Worm (Caenorhabditis elegans): Measurements from ENCODE around the gene Y53G8AL.4.
"Not testable (repeated sequence)": the region's sequence is repeated elsewhere in the genome, so short reads cannot be mapped to it uniquely, and the experiment has no call there.

Y53G8AL.4 gene

ce11 chrIII:3266602-3267001 lies 16.2 kb upstream of the Y53G8AL.4 start, which contains the start of gene Y53G8AM.7:
Y53G8AM.7 (minus strand) TSS chrIII:3266702.
- no peak for TF ChIP-seq zag-1 (tag; optimal IDR thresholded peaks at IDR 0.05)
- no peak for TF ChIP-seq nhr-43 (tag; optimal IDR thresholded peaks at IDR 0.05; ENCODE audit: poor library complexity, severe bottlenecking)
- no peak for TF ChIP-seq ceh-82 (tag; optimal IDR thresholded peaks at IDR 0.05)
- TF ChIP-seq egl-5 (tag; optimal IDR thresholded peaks at IDR 0.05) = no peak
- TF ChIP-seq unc-62 (GFP tag; optimal IDR thresholded peaks at IDR 0.05) = no peak
- no peak for TF ChIP-seq lsy-12 (tag; optimal IDR thresholded peaks at IDR 0.05)
- TF ChIP-seq fkh-2 (tag; optimal IDR thresholded peaks at IDR 0.05) = no peak
- no peak for TF ChIP-seq nhr-237 (tag; optimal IDR thresholded peaks at IDR 0.05)
- TF ChIP-seq tbx-2 (tag; optimal IDR thresholded peaks at IDR 0.05) = no peak
- no peak for TF ChIP-seq pha-4 (tag; optimal IDR thresholded peaks at IDR 0.05)
- TF ChIP-seq nhr-67 (tag; optimal IDR thresholded peaks at IDR 0.05) = no peak
- no peak for TF ChIP-seq skn-1 (tag; optimal IDR thresholded peaks at IDR 0.05)
- TF ChIP-seq ztf-11 (tag; optimal IDR thresholded peaks at IDR 0.05) = no peak

- TF ChIP-seq nhr-77 (tag; optimal IDR thresholded peaks at IDR 0.05) (no peak), ceh-28 (tag; optimal IDR thresholded peaks at IDR 0.05) (peak; percentile 64)
Observed at ce11 chrIII:3263696-3264095, 13.2 kb upstream of the Y53G8AL.4 start.

- not testable (repeated sequence) for TF ChIP-seq ceh-28, mdl-1, snpc-4 (tag; optimal IDR thresholded peaks at IDR 0.05)
Observed at ce11 chrIII:3259691-3260090, 9.2 kb upstream of the Y53G8AL.4 start, which contains the start of gene Y53G8AM.6. Y53G8AM.6 (minus strand) TSS chrIII:3259791.

- TF ChIP-seq nhr-237 (tag; optimal IDR thresholded peaks at IDR 0.05) (no peak), ceh-82 (tag; optimal IDR thresholded peaks at IDR 0.05) (no peak), nhr-77 (tag; optimal IDR thresholded peaks at IDR 0.05) (no peak), aly-2 (tag; optimal IDR thresholded peaks at IDR 0.05) (no peak), nhr-76 (tag; optimal IDR thresholded peaks at IDR 0.05) (no peak), nhr-43 (tag; optimal IDR thresholded peaks at IDR 0.05; ENCODE audit: poor library complexity, severe bottlenecking) (no peak), fos-1 (tag; optimal IDR thresholded peaks at IDR 0.05) (no peak), daf-12 (tag; optimal IDR thresholded peaks at IDR 0.05) (no peak), nhr-28 (tag; optimal IDR thresholded peaks at IDR 0.05) (no peak)
Observed at ce11 chrIII:3258306-3258705, 7.9 kb upstream of the Y53G8AL.4 start, which contains the start of gene nspg-7.2. nspg-7.2 (minus strand) TSS chrIII:3258406.

- TF ChIP-seq mdl-1 (tag; optimal IDR thresholded peaks at IDR 0.05) (no peak), fkh-10 (GFP tag; optimal IDR thresholded peaks at IDR 0.05) (no peak), ZK546.5 (tag; optimal IDR thresholded peaks at IDR 0.05) (no peak), hmg-11 (tag; optimal IDR thresholded peaks at IDR 0.05) (no peak), ama-1 (optimal IDR thresholded peaks at IDR 0.05) (no peak), elt-1 (tag; optimal IDR thresholded peaks at IDR 0.05) (no peak), daf-12 (tag; optimal IDR thresholded peaks at IDR 0.05) (no peak)
Observed at ce11 chrIII:3255575-3255974, 5.1 kb upstream of the Y53G8AL.4 start, which contains the start of gene Y53G8AM.4. Y53G8AM.4 (minus strand) TSS chrIII:3255675.

- no peak for TF ChIP-seq eor-1 (tag; optimal IDR thresholded peaks at IDR 0.05)
- no peak for TF ChIP-seq snpc-4 (tag; optimal IDR thresholded peaks at IDR 0.05)
- no peak for TF ChIP-seq ceh-82 (tag; optimal IDR thresholded peaks at IDR 0.05)
- TF ChIP-seq elt-1 (tag; optimal IDR thresholded peaks at IDR 0.05) = no peak
- TF ChIP-seq R02D3.7 (tag; optimal IDR thresholded peaks at IDR 0.05) = no peak
- TF ChIP-seq nhr-23 (tag; optimal IDR thresholded peaks at IDR 0.05) = no peak
- TF ChIP-seq egl-5 (tag; optimal IDR thresholded peaks at IDR 0.05) = no peak
- TF ChIP-seq lin-15B (tag; optimal IDR thresholded peaks at IDR 0.05) = no peak
- TF ChIP-seq ztf-11 (tag; optimal IDR thresholded peaks at IDR 0.05) = no peak
- no peak for TF ChIP-seq ceh-16 (tag; optimal IDR thresholded peaks at IDR 0.05)
- no peak for TF ChIP-seq skn-1 (tag; optimal IDR thresholded peaks at IDR 0.05)
- no peak for TF ChIP-seq daf-12 (tag; optimal IDR thresholded peaks at IDR 0.05)
- TF ChIP-seq sea-2 (GFP tag; optimal IDR thresholded peaks at IDR 0.05) = no peak
- no peak for TF ChIP-seq elt-2 (tag; optimal IDR thresholded peaks at IDR 0.05)
- no peak for TF ChIP-seq mdl-1 (tag; optimal IDR thresholded peaks at IDR 0.05)
Observed at ce11 chrIII:3255023-3255422, 4.6 kb upstream of the Y53G8AL.4 start.

Data from whole organism, L3 larva.